Fruit fly (Drosophila melanogaster) whole organism, embryonic: ENCODE results near the gene dtn.

Source experiments
- CG13123 ChIP-seq: fragments of 200-800 bp; sonication (Bioruptor generic); optimal IDR thresholded peaks from 2 replicates; lab custom pipeline; 2016; ENCODE audit warnings: missing biosample characterization, missing genetic modification characterization
- Oli ChIP-seq: fragments of 200-800 bp; sonication (Bioruptor generic); optimal IDR thresholded peaks from 2 replicates; lab custom pipeline; 2018; ENCODE audit warnings: missing biosample characterization, mild to moderate bottlenecking, missing genetic modification characterization, moderate library complexity
- ap ChIP-seq: fragments of 200-800 bp; sonication (Bioruptor generic); IDR thresholded peaks from 2 replicates; pipeline ENCODE4 v1.3.6; 2022; ENCODE audit warnings: missing biosample characterization, missing genetic modification characterization
- hth ChIP-seq: fragments of >200 bp; optimal IDR thresholded peaks from 2 replicates; lab custom pipeline; 2017; ENCODE audit warnings: inconsistent platforms
- wek ChIP-seq: fragments of 200-800 bp; sonication (Bioruptor generic); optimal IDR thresholded peaks from 3 replicates; lab custom pipeline; 2018; ENCODE audit warnings: missing biosample characterization, mild to moderate bottlenecking, missing genetic modification characterization, moderate library complexity

DNA sequence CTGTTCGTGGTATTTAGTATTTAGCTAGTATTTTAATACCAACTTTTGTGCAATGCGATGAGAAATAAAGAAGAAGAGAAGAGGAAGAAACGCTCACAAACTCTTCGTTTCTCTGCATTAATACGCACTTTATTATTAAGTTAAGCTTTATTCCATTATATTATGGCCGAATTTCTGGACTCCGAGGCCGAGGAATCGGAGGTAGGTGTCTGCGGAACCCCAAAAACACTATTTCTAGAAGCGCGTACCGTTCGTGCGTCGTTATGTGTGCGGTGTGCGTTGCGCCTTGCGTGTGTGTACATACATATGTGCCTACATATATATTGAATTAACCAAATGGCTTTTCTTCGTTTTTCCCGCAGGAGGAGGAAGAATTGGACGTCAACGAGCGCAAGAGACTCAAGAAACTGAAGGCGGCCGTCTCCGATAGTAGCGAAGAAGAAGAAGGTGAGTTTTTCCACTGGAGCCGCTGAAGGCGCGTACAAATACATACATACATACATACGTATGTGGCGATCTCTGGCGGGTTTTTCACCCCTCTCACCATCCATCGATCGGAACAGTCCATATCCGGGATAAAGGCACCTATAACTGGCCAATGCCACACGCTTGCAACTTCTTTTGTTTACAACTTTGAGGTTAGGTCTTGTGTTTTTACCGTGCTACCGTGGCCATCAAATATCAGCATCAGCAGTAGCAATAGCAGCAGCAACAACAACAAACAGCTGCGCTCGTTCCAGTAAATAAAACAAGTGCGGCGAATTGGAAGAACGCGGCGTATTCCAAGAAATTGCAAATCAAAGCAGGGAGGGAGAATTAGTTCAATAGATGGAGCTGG, 42.5 kb downstream of the dtn start, which contains the start of gene Spt6:
- TF ChIP-seq CG13123 (GFP tag; lab: Kevin White, UChicago), result no peak
- no peak for TF ChIP-seq ap (GFP tag; lab: Robert Waterston, UW)
- TF ChIP-seq Oli, result no peak
- TF ChIP-seq wek (GFP tag; lab: Kevin White, UChicago), result no peak
- no peak for TF ChIP-seq hth
